Worm (Caenorhabditis elegans): ENCODE data around the gene nhr-199.

ce11 chrV:15715636-15716035, 15.9 kb upstream of the nhr-199 start:
- TF ChIP-seq ama-1 (optimal IDR thresholded peaks at IDR 0.05) = no peak
- TF ChIP-seq tbx-11 (GFP tag; IDR thresholded peaks at IDR 0.05) = no peak
- TF ChIP-seq pes-1 (GFP tag; IDR thresholded peaks at IDR 0.05) = no peak
- TF ChIP-seq aly-1 (tag; optimal IDR thresholded peaks at IDR 0.05) = no peak
- TF ChIP-seq F13C5.2 (tag; optimal IDR thresholded peaks at IDR 0.05) = no peak
- TF ChIP-seq hmbx-1 (tag; optimal IDR thresholded peaks at IDR 0.05) = no peak
- no peak for TF ChIP-seq sea-1 (GFP tag; conservative IDR thresholded peaks at IDR 0.05)
- no peak for TF ChIP-seq ceh-13 (GFP tag; optimal IDR thresholded peaks at IDR 0.05)
- TF ChIP-seq scrt-1 (GFP tag; IDR thresholded peaks at IDR 0.05) = no peak

All from whole organism, early embryonic.